Worm (Caenorhabditis elegans) whole organism, late embryonic: ENCODE results near the gene srxa-8.

Experiments used
- C08G9.2 ChIP-seq: sonication (generic microtip); optimal IDR thresholded peaks from 2 replicates; lab custom pipeline; 2016; ENCODE audit warnings: mild to moderate bottlenecking, missing genetic modification characterization, moderate library complexity, missing compliant biosample characterization
- K02D7.2 ChIP-seq: sonication (generic microtip); optimal IDR thresholded peaks from 2 replicates; lab custom pipeline; 2017; ENCODE audit warnings: mild to moderate bottlenecking, missing genetic modification characterization, missing compliant biosample characterization
- Y22D7AL.16 ChIP-seq: sonication (generic microtip); optimal IDR thresholded peaks from 2 replicates; lab custom pipeline; 2016; ENCODE audit warnings: missing genetic modification characterization, missing compliant biosample characterization
- ceh-9 ChIP-seq: sonication (generic microtip); optimal IDR thresholded peaks from 2 replicates; lab custom pipeline; 2016; ENCODE audit warnings: mild to moderate bottlenecking, missing genetic modification characterization, inconsistent platforms, missing compliant biosample characterization
- dmd-4 ChIP-seq: sonication (generic microtip); optimal IDR thresholded peaks from 2 replicates; lab custom pipeline; 2016; ENCODE audit warnings: borderline replicate concordance, missing genetic modification characterization, missing compliant biosample characterization
- fax-1 ChIP-seq: sonication (generic microtip); optimal IDR thresholded peaks from 2 replicates; lab custom pipeline; 2016; ENCODE audit warnings: missing genotype, missing genetic modification characterization, missing compliant biosample characterization
- hlh-30 ChIP-seq: sonication (generic microtip); optimal IDR thresholded peaks from 2 replicates; lab custom pipeline; 2017; ENCODE audit warnings: antibody characterized with exemption, missing genetic modification characterization, missing compliant biosample characterization; ENCODE audit not compliant: insufficient read depth
- lin-11 ChIP-seq: fragments of 200-800 bp; sonication (Bioruptor generic); optimal IDR thresholded peaks from 2 replicates; lab custom pipeline; 2018; ENCODE audit warnings: mild to moderate bottlenecking, missing genetic modification characterization, missing compliant biosample characterization
- nhr-11 ChIP-seq: fragments of 150-350 bp; optimal IDR thresholded peaks from 2 replicates; lab custom pipeline; 2014; ENCODE audit warnings: missing biosample characterization, missing genetic modification characterization
- sdc-2 ChIP-seq: sonication (generic microtip); optimal IDR thresholded peaks from 2 replicates; lab custom pipeline; 2016; ENCODE audit warnings: missing genotype, missing genetic modification characterization, missing compliant biosample characterization
- sox-4 ChIP-seq: sonication (generic microtip); optimal IDR thresholded peaks from 2 replicates; lab custom pipeline; 2017; ENCODE audit warnings: mild to moderate bottlenecking, missing genetic modification characterization, inconsistent platforms, missing compliant biosample characterization
- unc-55 ChIP-seq: sonication (generic microtip); optimal IDR thresholded peaks from 2 replicates; lab custom pipeline; 2017; ENCODE audit warnings: missing biosample characterization, missing genetic modification reagents, missing genetic modification characterization

- TF ChIP-seq K02D7.2 (tag; lab: Kevin White, UChicago) (no peak), sdc-2 (tag; lab: Kevin White, UChicago) (no peak), Y22D7AL.16 (no peak), ceh-9 (no peak), sox-4 (tag; lab: Kevin White, UChicago) (no peak), dmd-4 (tag; lab: Kevin White, UChicago) (no peak), lin-11 (tag; lab: Kevin White, UChicago) (no peak), fax-1 (tag; lab: Kevin White, UChicago) (no peak), nhr-11 (no peak), unc-55 (GFP tag; lab: Kevin White, UChicago) (no peak), C08G9.2 (no peak), hlh-30 (tag; lab: Kevin White, UChicago) (no peak)
Measured at ce11 chrX:13286533-13286932, 22.1 kb downstream of the srxa-8 start, which contains the start of gene R04D3.2.
